Worm (Caenorhabditis elegans): ENCODE measurements around the gene D1086.18.

D1086.18 gene

ce11 chrV:14136152-14136551 lies 50.5 kb downstream of the D1086.18 start (continued):
- TF ChIP-seq nhr-77 (tag; optimal IDR thresholded peaks at IDR 0.05) (no peak), ztf-4 (tag; optimal IDR thresholded peaks at IDR 0.05) (no peak), nhr-43 (tag; optimal IDR thresholded peaks at IDR 0.05; ENCODE audit: poor library complexity, severe bottlenecking) (peak; percentile 33), elt-3 (tag; optimal IDR thresholded peaks at IDR 0.05) (peak in 1 of 3 experiments; percentile 18), lin-15B (tag; optimal IDR thresholded peaks at IDR 0.05) (peak; percentile 33), nfya-1 (tag; optimal IDR thresholded peaks at IDR 0.05; ENCODE audit: insufficient read depth) (peak; percentile 79), nhr-237 (tag; optimal IDR thresholded peaks at IDR 0.05) (no peak), tbx-2 (tag; optimal IDR thresholded peaks at IDR 0.05) (peak; percentile 1), nhr-12 (tag; optimal IDR thresholded peaks at IDR 0.05) (no peak), ceh-16 (tag; optimal IDR thresholded peaks at IDR 0.05) (no peak), eor-1 (tag; optimal IDR thresholded peaks at IDR 0.05) (no peak)
